Worm (Caenorhabditis elegans) whole organism, dauer: Measurements from ENCODE around the gene C06H5.6.
"Not testable (repeated sequence)": the region's sequence is repeated elsewhere in the genome, so short reads cannot be mapped to it uniquely, and the experiment has no call there.

Experiments
- unc-62 ChIP-seq: sonication (generic microtip); optimal IDR thresholded peaks from 2 replicates; lab custom pipeline; 2017; ENCODE audit warnings: missing biosample characterization, missing genetic modification reagents, missing genetic modification characterization

The C06H5.6 gene

DNA sequence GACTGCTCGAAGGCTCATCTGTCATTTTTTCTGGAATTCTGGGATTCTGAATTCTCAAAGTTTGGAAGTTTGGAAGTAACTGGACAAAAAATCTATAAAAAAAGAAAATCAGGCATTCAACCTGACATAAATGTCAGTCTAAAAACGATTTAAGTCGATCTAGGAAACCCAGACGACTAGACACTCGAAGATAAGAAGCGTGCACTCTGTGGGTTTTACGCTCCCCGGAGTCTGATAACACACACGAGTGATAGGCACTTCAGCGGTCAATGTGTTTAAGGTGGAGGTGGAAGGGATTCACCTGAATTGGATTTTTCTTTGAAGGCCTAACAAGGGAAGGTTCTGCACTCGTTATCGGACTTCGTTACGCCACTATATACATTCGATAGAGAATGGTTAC lies at the start of gene C06H5.6:
Gene C06H5.6, minus strand, starts transcription at position 46 of the 400 bp plus-strand sequence.
- no peak for TF ChIP-seq unc-62 (GFP tag; lab: Kevin White, UChicago)

DNA sequence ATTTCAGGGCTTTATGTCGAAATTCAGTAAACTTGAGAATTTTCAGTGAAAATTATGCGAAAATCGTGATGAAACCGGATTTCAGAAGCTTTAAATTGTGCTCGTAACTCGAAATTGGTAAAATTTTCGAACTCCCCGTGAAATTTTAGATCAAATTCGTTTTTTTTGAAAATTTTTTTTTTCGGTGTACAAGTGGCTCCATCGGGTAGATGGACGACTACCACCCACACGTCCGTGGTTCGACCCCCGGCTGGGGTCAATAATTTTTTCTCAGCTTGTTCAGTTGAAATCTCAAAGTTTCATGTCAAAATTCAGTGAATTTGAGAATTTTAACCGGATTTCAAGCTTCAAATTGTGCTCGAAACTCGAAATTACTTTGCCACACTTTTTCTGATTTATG lies 47.1 kb upstream of the C06H5.6 start:
- no peak for TF ChIP-seq unc-62 (GFP tag; lab: Kevin White, UChicago)

DNA sequence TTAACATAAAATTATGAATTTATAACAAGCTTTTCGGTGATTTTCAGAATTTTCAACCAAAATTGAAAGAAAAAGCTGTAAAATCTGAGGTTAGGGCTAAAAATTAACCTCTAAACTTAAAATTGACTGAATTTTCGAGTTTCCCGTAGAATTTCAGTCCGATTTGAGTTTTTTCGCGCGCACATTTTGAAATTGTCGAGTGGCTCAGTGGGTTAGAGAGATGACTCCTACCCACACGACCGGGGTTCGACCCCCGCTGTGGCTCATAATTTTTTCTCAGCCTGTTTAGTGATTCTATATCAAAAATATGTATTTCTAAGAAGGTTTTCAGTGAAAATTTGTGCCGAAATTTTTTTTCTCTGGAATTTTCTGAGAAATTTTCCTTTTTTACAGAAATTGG lies 43.0 kb upstream of the C06H5.6 start:
- no peak for TF ChIP-seq unc-62 (GFP tag; lab: Kevin White, UChicago)

DNA sequence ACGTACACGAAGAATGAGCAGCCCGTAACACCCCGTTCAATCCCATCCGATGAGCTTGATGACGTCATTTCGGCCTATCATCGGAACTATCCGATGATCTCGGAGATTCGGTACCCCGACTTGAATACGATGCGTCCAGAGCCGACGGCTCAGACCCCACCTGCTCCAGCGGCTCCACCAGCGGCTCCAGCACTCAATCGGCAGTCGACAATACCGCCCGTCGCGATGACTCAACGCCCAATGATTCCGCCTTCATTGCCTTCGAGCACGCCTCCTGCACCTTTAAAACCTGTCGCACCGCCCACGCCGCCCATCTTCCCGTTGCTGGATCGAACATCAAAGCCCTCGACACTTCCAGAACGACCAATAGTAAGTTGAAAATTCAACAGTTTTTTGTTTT lies 39.3 kb upstream of the C06H5.6 start:
- no peak for TF ChIP-seq unc-62 (GFP tag; lab: Kevin White, UChicago)

- TF ChIP-seq unc-62 (GFP tag; lab: Kevin White, UChicago): not testable (repeated sequence)
Measured at ce11 chrV:17924095-17925000, 35.6 kb upstream of the C06H5.6 start, which contains the start of gene usp-50. Gene usp-50, plus strand, starts transcription at chrV:17924916.

ce11 chrV:17921423-17921822 lies 32.6 kb upstream of the C06H5.6 start, which contains the start of gene E01B7.2:
Gene E01B7.2, plus strand, starts transcription at chrV:17921772.
- TF ChIP-seq unc-62 (GFP tag; lab: Kevin White, UChicago): no peak

- TF ChIP-seq unc-62 (GFP tag; lab: Kevin White, UChicago): no peak
Measured at ce11 chrV:17918726-17919125, 29.9 kb upstream of the C06H5.6 start, which contains the start of gene C06H5.8. Gene C06H5.8, plus strand, starts transcription at chrV:17919026.

DNA sequence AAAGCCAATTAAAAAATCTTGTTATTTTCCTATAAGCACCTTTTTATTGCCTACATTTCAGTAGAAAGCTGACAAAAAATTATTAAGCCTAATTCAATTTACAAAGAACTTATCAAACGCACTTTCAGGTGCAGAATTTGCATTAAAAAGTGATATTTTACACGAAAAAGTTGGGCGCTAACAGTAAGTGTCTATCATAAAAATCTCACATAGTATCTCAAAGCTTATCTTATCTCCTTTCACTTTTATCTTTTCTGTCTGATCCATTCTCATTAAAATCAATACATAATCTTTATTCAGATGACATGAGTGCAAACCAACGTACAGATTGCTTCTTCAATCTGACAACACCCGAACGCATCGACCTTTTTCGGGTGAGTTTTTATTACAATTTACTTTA lies 21.2 kb upstream of the C06H5.6 start, which contains the start of gene dcar-1:
Gene dcar-1, plus strand, starts transcription at position 301 of the 400 bp plus-strand sequence.
- no peak for TF ChIP-seq unc-62 (GFP tag; lab: Kevin White, UChicago)

DNA sequence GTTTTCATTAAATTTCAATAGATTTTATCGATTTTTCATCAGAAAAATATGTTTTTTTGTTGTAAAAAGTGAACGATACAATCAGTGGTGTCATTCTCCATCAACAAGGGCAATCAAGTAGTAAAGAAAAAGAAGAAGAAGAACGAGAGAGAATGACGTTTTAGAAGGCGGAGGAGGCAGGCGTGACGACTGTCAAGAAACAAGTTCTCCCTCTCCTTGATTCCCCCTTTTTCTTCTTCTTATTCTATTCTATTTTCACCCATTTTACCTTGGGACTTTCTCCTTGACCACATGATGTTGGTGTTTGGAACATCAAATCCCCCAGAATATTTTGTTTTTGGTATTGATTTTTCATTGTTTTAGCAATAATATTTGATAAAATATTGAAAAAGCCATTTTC lies 17.0 kb upstream of the C06H5.6 start:
- no peak for TF ChIP-seq unc-62 (GFP tag; lab: Kevin White, UChicago)

DNA sequence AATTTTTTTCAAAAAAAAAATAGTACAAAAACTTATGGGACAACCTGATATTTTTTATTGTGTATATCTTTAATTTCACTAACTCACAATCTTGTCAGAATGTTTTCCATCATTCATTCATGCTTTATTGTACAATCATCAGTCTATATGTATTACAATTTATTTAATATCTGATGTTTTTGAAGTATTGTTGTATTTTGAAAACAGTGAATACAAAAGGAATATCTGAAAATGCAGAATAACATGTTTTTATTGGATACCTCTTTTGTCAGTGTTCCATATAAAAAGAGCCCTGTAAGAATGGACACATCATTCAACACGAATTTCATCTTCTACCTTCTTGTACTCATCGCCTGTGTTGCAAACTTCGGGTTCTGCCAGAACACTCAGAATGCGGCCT lies 15.0 kb upstream of the C06H5.6 start, which contains the start of gene C06H5.14:
Gene C06H5.14, plus strand, starts transcription at position 301 of the 400 bp plus-strand sequence.
- not testable (repeated sequence) for TF ChIP-seq unc-62 (GFP tag; lab: Kevin White, UChicago)

- TF ChIP-seq unc-62 (GFP tag; lab: Kevin White, UChicago): no peak
Measured at ce11 chrV:17899503-17899902, 10.7 kb upstream of the C06H5.6 start, which contains the start of gene fbxa-157. Gene fbxa-157, plus strand, starts transcription at chrV:17899803.

ce11 chrV:17897646-17898045 lies 8.9 kb upstream of the C06H5.6 start, which contains the start of gene C06H5.13:
Gene C06H5.13, minus strand, starts transcription at chrV:17897746.
- not testable (repeated sequence) for TF ChIP-seq unc-62 (GFP tag; lab: Kevin White, UChicago)

DNA sequence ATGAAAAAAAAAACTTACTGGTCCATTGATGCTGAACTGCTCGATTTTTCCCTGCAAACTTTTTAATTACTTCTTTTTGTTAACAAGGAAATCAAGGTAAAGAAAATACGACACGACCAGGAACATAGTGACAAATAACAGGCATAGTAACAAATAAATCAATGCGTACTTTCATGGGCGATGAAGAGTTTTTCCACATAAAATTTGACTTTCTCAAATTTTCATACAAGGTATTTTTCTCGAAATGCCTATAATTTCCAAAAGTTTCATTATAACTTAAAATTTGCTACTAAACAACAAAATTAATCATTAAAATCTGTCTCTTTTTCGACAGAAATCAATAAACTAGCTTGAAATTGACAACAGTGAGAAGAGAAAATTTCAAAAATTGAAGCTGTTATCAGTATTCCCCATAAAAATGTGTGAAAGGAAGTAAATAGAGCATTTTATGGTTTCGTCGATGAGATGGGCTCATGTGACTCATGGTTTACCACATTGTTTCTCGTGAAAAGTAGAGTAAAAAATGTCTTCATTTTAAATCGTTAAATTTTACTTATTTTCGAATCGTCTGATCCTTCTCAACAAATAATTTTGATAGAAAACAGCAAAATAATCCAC lies 8.1 kb upstream of the C06H5.6 start, which contains the start of gene fbxa-156:
Gene fbxa-156, minus strand, starts transcription at position 51 of the 618 bp plus-strand sequence.
- no peak for TF ChIP-seq unc-62 (GFP tag; lab: Kevin White, UChicago)

- TF ChIP-seq unc-62 (GFP tag; lab: Kevin White, UChicago): not testable (repeated sequence)
Measured at ce11 chrV:17894485-17894884, 5.7 kb upstream of the C06H5.6 start, which contains the start of gene C06H5.12. Gene C06H5.12, plus strand, starts transcription at chrV:17894785.

DNA sequence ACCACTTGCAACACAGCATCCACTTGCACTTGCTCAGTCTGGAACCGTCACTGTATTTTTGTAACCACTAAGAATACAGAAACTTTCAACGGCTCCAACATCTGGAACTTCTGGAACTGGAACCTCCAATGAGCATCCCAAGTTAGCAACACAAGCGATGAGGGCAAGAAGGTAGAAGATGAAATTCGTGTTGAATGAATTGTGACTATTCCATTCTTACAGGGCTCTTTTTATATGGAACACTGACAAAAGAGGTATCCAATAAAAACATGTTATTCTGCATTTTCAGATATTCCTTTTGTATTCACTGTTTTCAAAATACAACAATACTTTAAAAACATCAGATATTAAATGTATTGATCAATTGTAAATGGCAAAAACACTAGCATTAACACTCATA lies 5.2 kb upstream of the C06H5.6 start, which contains the start of gene C06H5.11:
Gene C06H5.11, minus strand, starts transcription at position 101 of the 400 bp plus-strand sequence.
- TF ChIP-seq unc-62 (GFP tag; lab: Kevin White, UChicago): not testable (repeated sequence)

ce11 chrV:17891317-17891716 lies 2.5 kb upstream of the C06H5.6 start:
- no peak for TF ChIP-seq unc-62 (GFP tag; lab: Kevin White, UChicago)
